Fruit fly (Drosophila melanogaster) whole organism, wandering third instar larva: Measurements from ENCODE around the gene CG14435.

Experiments used
- Hr78 ChIP-seq: fragments of >200 bp; optimal IDR thresholded peaks from 2 replicates; lab custom pipeline; 2017; ENCODE audit warnings: missing biosample characterization, missing genetic modification characterization
- Myc ChIP-seq: fragments of >200 bp; optimal IDR thresholded peaks from 2 replicates; lab custom pipeline; 2017

dm6 chrX:6832584-6832983 lies 11.1 kb downstream of the CG14435 start, which contains the start of gene mAChR-C:
- TF ChIP-seq Hr78 (no peak), Myc (lab: Kevin White, UChicago) (no peak)
